Fruit fly (Drosophila melanogaster): ENCODE results near the gene CG6985.

dm6 chr3R:22781412-22781811 is 40.5 kb downstream of the CG6985 start:
- TF ChIP-seq Mio (GFP tag; optimal IDR thresholded peaks at IDR 0.05) (no peak), psq (GFP tag; optimal IDR thresholded peaks at IDR 0.05) (no peak), Hr78 (GFP tag; optimal IDR thresholded peaks at IDR 0.05) (no peak), Myc (optimal IDR thresholded peaks at IDR 0.05) (no peak), Dfd (GFP tag; optimal IDR thresholded peaks at IDR 0.05) (no peak), br (GFP tag; optimal IDR thresholded peaks at IDR 0.05) (peak; percentile 29), Abd-B (GFP tag; optimal IDR thresholded peaks at IDR 0.05) (no peak)
